Worm (Caenorhabditis elegans) whole organism, L4/young adult: ENCODE data around the gene C33F10.14.

Experiments used
- W03F9.2 ChIP-seq: fragments of 150-350 bp; optimal IDR thresholded peaks from 2 replicates; lab custom pipeline; 2014; ENCODE audit warnings: missing biosample characterization, missing genetic modification characterization
- him-1 ChIP-seq: sonication (generic microtip); optimal IDR thresholded peaks from 2 replicates; lab custom pipeline; 2016; ENCODE audit warnings: missing genotype, missing genetic modification reagents, missing genetic modification characterization, missing compliant biosample characterization

DNA sequence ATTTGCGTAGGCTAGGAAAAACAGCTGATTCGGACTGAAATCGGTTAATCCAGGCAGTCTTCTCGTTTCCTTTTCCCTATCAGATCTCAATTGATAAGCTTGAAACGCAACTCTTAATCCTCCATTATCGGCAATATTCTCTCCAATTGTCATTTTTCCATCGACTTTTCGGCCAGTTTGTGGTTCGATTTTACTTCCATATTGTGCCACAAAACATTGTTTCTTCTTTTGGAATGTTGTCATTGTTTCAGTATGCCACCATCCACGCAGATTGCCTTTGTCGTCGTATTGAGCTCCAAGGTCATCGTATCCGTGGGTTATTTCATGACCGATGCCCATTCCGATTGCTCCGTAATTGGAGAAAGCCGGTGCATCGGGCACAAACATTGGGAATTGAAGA lies 21.4 kb upstream of the C33F10.14 start:
- TF ChIP-seq him-1 (tag; lab: Kevin White, UChicago) (no peak), W03F9.2 (tag; lab: Kevin White, UChicago) (no peak)
